Fruit fly (Drosophila melanogaster) whole organism, prepupa: Measurements from ENCODE around the gene Obp99d.

ENCODE experiments used
- CG11902 ChIP-seq: fragments of 200-800 bp; sonication (Bioruptor generic); optimal IDR thresholded peaks from 3 replicates; lab custom pipeline; 2016; ENCODE audit warnings: missing biosample characterization, missing genetic modification characterization
- CG1621 ChIP-seq: fragments of 200-800 bp; sonication (Bioruptor generic); optimal IDR thresholded peaks from 3 replicates; lab custom pipeline; 2018; ENCODE audit warnings: missing biosample characterization, mild to moderate bottlenecking, missing genetic modification characterization
- CG3919 ChIP-seq: fragments of 200-800 bp; sonication (Bioruptor generic); optimal IDR thresholded peaks from 3 replicates; lab custom pipeline; 2016; ENCODE audit warnings: missing biosample characterization, missing genetic modification characterization
- CG6276 ChIP-seq: fragments of 200-800 bp; sonication (Bioruptor generic); optimal IDR thresholded peaks from 2 replicates; lab custom pipeline; 2017; ENCODE audit warnings: missing biosample characterization, mild to moderate bottlenecking, missing genetic modification characterization
- Ets96B ChIP-seq: fragments of 200-800 bp; optimal IDR thresholded peaks from 2 replicates; lab custom pipeline; 2019; ENCODE audit warnings: missing biosample characterization, mild to moderate bottlenecking, missing genetic modification characterization, moderate library complexity
- Smox ChIP-seq: fragments of 200-800 bp; sonication (Bioruptor generic); optimal IDR thresholded peaks from 3 replicates; lab custom pipeline; 2016; ENCODE audit warnings: missing biosample characterization, missing genetic modification characterization
- cyc ChIP-seq: fragments of 200-800 bp; sonication (Bioruptor generic); optimal IDR thresholded peaks from 3 replicates; lab custom pipeline; 2016; ENCODE audit warnings: missing biosample characterization, missing genetic modification characterization
- dsx ChIP-seq: fragments of 200-800 bp; optimal IDR thresholded peaks from 3 replicates; lab custom pipeline; 2019; ENCODE audit warnings: missing biosample characterization, mild to moderate bottlenecking, missing genetic modification characterization, moderate library complexity; ENCODE audit not compliant: poor library complexity, severe bottlenecking
- fkh ChIP-seq: fragments of 200-800 bp; sonication (Bioruptor generic); optimal IDR thresholded peaks from 3 replicates; lab custom pipeline; 2017; ENCODE audit warnings: missing biosample characterization, mild to moderate bottlenecking, missing genetic modification characterization, moderate library complexity
- lz ChIP-seq: fragments of 200-800 bp; sonication (Bioruptor generic); optimal IDR thresholded peaks from 3 replicates; lab custom pipeline; 2016; ENCODE audit warnings: missing biosample characterization, missing genetic modification characterization

The Obp99d gene

dm6 chr3R:29763804-29764203 is 49.5 kb downstream of the Obp99d start (continued):
- no peak for TF ChIP-seq CG1621 (tag; lab: Kevin White, UChicago)
- TF ChIP-seq Ets96B (tag; lab: Kevin White, UChicago) = no peak
- TF ChIP-seq Smox (GFP tag; lab: Kevin White, UChicago) = peak; percentile 61
- no peak for TF ChIP-seq dsx (GFP tag; lab: Kevin White, UChicago)
- TF ChIP-seq CG11902 = peak; percentile 2
- TF ChIP-seq CG6276 (GFP tag; lab: Kevin White, UChicago) = peak; percentile 12
- TF ChIP-seq CG3919 (GFP tag; lab: Kevin White, UChicago) = no peak
- peak; percentile 46 for TF ChIP-seq cyc
- no peak for TF ChIP-seq fkh (GFP tag; lab: Kevin White, UChicago)
- peak; percentile 55 for TF ChIP-seq lz (GFP tag; lab: Kevin White, UChicago)
